Fruit fly (Drosophila melanogaster): ENCODE measurements around the gene CG8032.

The CG8032 gene

DNA sequence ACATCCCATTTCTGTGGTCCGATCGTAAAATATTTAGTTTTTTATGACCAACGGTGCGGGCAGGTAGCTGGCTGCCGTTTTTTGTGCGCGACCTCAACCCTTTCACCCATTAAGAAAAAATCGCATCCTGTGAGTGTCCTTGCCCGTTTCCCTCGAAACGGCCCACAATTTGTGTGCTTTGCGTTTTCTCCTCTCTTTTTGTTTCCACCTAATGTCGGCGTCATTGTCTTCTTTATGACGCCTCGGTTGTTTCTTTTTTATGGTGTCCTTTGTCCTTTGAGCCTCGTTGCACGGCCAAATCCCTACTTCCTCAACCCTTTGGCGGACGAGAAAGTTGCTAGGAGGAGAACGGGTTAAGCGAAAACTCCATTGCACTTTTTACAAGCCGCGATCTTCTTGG is 37.3 kb downstream of the CG8032 start:
- no peak for TF ChIP-seq Ets98B (GFP tag; IDR thresholded peaks at IDR 0.05)
- TF ChIP-seq Pif1A (GFP tag; optimal IDR thresholded peaks at IDR 0.05), result no peak
- TF ChIP-seq CG34367 (tag; optimal IDR thresholded peaks at IDR 0.05), result no peak
- no peak for TF ChIP-seq D1 (tag; optimal IDR thresholded peaks at IDR 0.05)
- no peak for TF ChIP-seq EcR (GFP tag; optimal IDR thresholded peaks at IDR 0.05)
- TF ChIP-seq fd96Ca (GFP tag; IDR thresholded peaks at IDR 0.05), result no peak
- TF ChIP-seq Pif1B (GFP tag; optimal IDR thresholded peaks at IDR 0.05), result no peak
- TF ChIP-seq CG17806 (tag; optimal IDR thresholded peaks at IDR 0.05), result no peak
- no peak for TF ChIP-seq CG4496 (GFP tag; IDR thresholded peaks at IDR 0.05)
- no peak for TF ChIP-seq CG9948 (tag; optimal IDR thresholded peaks at IDR 0.05)
- no peak for TF ChIP-seq CG8159 (tag; optimal IDR thresholded peaks at IDR 0.05)

DNA sequence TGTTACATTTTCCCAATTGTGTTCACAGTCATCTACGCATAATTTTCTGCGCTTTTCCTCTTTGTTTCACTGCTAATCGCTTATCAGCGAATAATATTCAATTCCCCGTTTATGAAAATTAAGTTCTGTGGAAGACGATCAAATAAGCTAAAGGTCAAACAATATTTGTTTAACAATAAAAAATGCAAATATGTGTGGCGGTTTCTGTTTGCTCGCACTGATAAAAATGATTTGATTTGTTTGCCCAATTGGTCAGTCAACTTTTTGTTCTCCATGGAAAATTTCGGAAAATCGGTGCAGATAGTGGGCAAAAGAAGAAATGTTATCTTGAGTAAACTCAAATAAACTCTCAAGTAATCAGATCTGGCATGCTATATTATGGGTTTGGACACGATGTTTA is 40.8 kb downstream of the CG8032 start:
- TF ChIP-seq Pif1B (GFP tag; optimal IDR thresholded peaks at IDR 0.05) (no peak), CG12605 (GFP tag; IDR thresholded peaks at IDR 0.05) (no peak), CG9948 (tag; optimal IDR thresholded peaks at IDR 0.05) (no peak), gl (tag; optimal IDR thresholded peaks at IDR 0.05) (no peak), Pif1A (GFP tag; optimal IDR thresholded peaks at IDR 0.05) (no peak), CG13204 (GFP tag; optimal IDR thresholded peaks at IDR 0.05) (no peak), Ets98B (GFP tag; IDR thresholded peaks at IDR 0.05) (no peak), EcR (GFP tag; optimal IDR thresholded peaks at IDR 0.05) (no peak), fd96Ca (GFP tag; IDR thresholded peaks at IDR 0.05) (no peak), CG4496 (GFP tag; IDR thresholded peaks at IDR 0.05) (no peak), rn (GFP tag; IDR thresholded peaks at IDR 0.05) (no peak), CG14655 (GFP tag; optimal IDR thresholded peaks at IDR 0.05) (no peak)

DNA sequence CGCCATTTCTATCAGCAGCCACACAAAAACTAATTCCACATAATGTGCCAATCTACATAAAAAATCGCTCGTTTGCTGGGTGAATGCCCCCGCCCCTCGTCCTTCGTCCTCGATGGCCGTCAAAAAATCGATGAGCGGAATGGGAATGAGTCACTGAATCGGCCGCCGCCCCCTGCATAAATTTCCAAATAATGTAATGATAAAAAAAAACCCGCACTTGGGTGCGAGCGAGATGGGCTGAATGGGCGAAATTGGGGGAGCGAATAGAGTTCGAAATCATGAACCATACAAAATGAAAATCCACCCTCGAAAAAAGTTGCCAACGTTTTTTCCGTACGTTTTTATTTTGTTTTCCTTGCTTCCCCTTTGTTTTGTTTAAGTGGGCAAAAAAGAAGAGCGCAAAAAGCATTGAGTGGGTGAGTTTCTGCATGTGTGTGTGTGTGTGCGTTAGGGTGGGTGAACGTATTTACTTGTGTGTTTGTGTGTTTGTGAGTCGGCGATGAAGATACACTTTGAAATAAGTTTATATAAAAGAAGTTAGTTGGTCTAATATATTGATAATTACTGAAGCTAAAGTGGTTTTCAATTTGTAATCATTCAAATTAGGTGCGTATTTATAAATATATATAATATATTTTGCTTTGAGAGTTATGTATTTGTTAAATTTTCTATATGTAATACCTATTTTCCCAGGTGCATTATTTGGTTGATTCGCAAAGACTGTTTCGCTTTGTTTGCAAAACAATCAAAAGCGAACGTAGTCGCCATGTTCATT is 41.6 kb downstream of the CG8032 start:
- TF ChIP-seq EcR (GFP tag; optimal IDR thresholded peaks at IDR 0.05) (no peak), rn (GFP tag; IDR thresholded peaks at IDR 0.05) (no peak), gl (tag; optimal IDR thresholded peaks at IDR 0.05) (peak; percentile 78), CG4496 (GFP tag; IDR thresholded peaks at IDR 0.05) (no peak), Ets98B (GFP tag; IDR thresholded peaks at IDR 0.05) (no peak), Pif1A (GFP tag; optimal IDR thresholded peaks at IDR 0.05) (peak; percentile 33), CG13204 (GFP tag; optimal IDR thresholded peaks at IDR 0.05) (peak; percentile 30), CG8159 (tag; optimal IDR thresholded peaks at IDR 0.05) (peak; percentile 53), CG9948 (tag; optimal IDR thresholded peaks at IDR 0.05) (no peak), CG14655 (GFP tag; optimal IDR thresholded peaks at IDR 0.05) (peak; percentile 38), Pif1B (GFP tag; optimal IDR thresholded peaks at IDR 0.05) (peak; percentile 13), CG12605 (GFP tag; IDR thresholded peaks at IDR 0.05) (peak; percentile 57; the same call in 1 of the 2 replicates), CG32121 (GFP tag; IDR thresholded peaks at IDR 0.05) (no peak), D1 (tag; optimal IDR thresholded peaks at IDR 0.05) (no peak), CG10348 (GFP tag; IDR thresholded peaks at IDR 0.05) (no peak), CG17806 (tag; optimal IDR thresholded peaks at IDR 0.05) (no peak), Snoo (tag; optimal IDR thresholded peaks at IDR 0.05) (no peak), CG34367 (tag; optimal IDR thresholded peaks at IDR 0.05) (peak; percentile 36), CG8301 (tag; optimal IDR thresholded peaks at IDR 0.05) (no peak), CG15710 (tag; optimal IDR thresholded peaks at IDR 0.05) (no peak), fd96Ca (GFP tag; IDR thresholded peaks at IDR 0.05) (no peak)

DNA sequence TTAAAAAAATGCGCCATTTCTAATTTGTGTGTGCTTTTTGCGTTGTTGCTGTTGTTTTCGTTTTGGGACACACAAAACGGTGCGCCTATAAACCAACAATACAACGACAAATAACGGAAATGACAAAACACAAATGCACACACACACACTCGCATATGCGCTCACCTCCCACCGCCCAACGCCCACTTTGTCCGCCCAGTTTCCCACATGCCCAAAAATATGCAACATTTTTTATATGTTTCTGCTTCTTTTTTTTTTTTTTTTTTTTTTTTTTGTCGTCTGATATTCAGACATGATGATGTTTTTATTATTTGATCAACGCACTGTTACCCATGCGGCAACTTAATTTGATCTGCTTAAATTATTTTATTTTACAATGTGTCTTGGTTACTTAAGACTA is 43.3 kb downstream of the CG8032 start:
- TF ChIP-seq CG13204 (GFP tag; optimal IDR thresholded peaks at IDR 0.05) (no peak), CG15710 (tag; optimal IDR thresholded peaks at IDR 0.05) (no peak), EcR (GFP tag; optimal IDR thresholded peaks at IDR 0.05) (no peak), CG34367 (tag; optimal IDR thresholded peaks at IDR 0.05) (no peak), rn (GFP tag; IDR thresholded peaks at IDR 0.05) (no peak), CG8159 (tag; optimal IDR thresholded peaks at IDR 0.05) (peak; percentile 12), CG17806 (tag; optimal IDR thresholded peaks at IDR 0.05) (no peak)

DNA sequence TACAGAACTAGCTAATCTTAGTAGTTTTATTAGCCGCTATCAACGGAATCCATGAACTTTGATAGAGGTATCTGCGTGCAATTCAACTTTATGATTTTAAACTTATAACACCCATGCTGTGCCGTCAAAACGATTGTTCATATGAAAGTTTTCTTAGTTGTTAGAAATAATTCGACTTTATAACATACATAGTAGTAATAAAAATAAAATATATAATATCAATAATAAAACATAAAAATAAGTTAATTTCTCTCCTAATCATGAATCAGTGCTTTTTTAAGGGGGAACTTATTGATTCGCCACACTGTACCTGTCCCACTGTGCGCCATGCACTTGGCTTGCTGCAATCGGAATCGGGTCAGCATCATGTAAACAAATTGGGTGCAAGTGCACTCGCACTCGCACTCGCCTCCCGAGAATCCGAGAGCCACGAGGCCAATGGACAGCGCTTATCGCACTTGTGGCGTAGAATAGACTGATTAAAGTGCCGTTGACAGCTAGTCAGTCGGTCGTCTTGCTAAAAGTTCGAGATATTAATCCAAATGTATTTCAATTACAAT is 48.1 kb downstream of the CG8032 start:
- no peak for TF ChIP-seq CG12605 (GFP tag; IDR thresholded peaks at IDR 0.05)
- TF ChIP-seq CG9948 (tag; optimal IDR thresholded peaks at IDR 0.05), result no peak
- no peak for TF ChIP-seq CG8301 (tag; optimal IDR thresholded peaks at IDR 0.05)
- TF ChIP-seq fd96Ca (GFP tag; IDR thresholded peaks at IDR 0.05), result peak; percentile 45; the same call in 1 of the 3 replicates
- TF ChIP-seq CG32121 (GFP tag; IDR thresholded peaks at IDR 0.05), result peak; percentile 50
- no peak for TF ChIP-seq CG10348 (GFP tag; IDR thresholded peaks at IDR 0.05)
- peak; percentile 14 for TF ChIP-seq CG8159 (tag; optimal IDR thresholded peaks at IDR 0.05)
- TF ChIP-seq CG14655 (GFP tag; optimal IDR thresholded peaks at IDR 0.05), result peak; percentile 19
- peak; percentile 95 for TF ChIP-seq EcR (GFP tag; optimal IDR thresholded peaks at IDR 0.05)
- TF ChIP-seq CG34367 (tag; optimal IDR thresholded peaks at IDR 0.05), result no peak
- no peak for TF ChIP-seq rn (GFP tag; IDR thresholded peaks at IDR 0.05)
- peak; percentile 59 for TF ChIP-seq Ets98B (GFP tag; IDR thresholded peaks at IDR 0.05)
- TF ChIP-seq gl (tag; optimal IDR thresholded peaks at IDR 0.05), result no peak
- peak; percentile 28; the same call in 1 of the 3 replicates for TF ChIP-seq CG4496 (GFP tag; IDR thresholded peaks at IDR 0.05)
- TF ChIP-seq Pif1A (GFP tag; optimal IDR thresholded peaks at IDR 0.05), result no peak

DNA sequence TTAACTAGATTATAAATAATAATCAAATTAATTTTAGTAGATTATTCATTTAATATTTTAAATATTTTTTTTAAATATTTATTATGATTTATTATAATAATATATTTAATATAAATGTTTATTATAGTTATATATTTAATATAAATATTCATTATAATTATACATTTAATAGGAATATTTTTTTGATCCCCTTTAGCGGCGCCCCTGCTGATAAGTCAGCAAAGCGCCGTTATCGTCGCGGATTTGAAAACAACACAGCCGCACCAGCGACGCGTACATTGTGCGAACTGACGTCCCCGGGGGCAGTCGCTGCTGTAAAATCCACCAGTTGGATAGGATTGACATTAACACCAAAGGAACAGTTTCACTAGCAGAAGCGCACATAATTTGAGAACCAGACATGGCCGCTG is 48.8 kb downstream of the CG8032 start, which contains the start of gene CG8112:
TSS of gene CG8112 (plus strand) at position 212 of the 410 bp plus-strand sequence.
- TF ChIP-seq CG8301 (tag; optimal IDR thresholded peaks at IDR 0.05) (no peak), Pif1B (GFP tag; optimal IDR thresholded peaks at IDR 0.05) (peak; percentile 38), EcR (GFP tag; optimal IDR thresholded peaks at IDR 0.05) (no peak), CG13204 (GFP tag; optimal IDR thresholded peaks at IDR 0.05) (no peak), Snoo (tag; optimal IDR thresholded peaks at IDR 0.05) (peak; percentile 30), CG14655 (GFP tag; optimal IDR thresholded peaks at IDR 0.05) (no peak), CG15710 (tag; optimal IDR thresholded peaks at IDR 0.05) (peak; percentile 25), CG4496 (GFP tag; IDR thresholded peaks at IDR 0.05) (peak; percentile 12; the same call in 1 of the 3 replicates), CG12605 (GFP tag; IDR thresholded peaks at IDR 0.05) (0 out of 2 replicates have a peak, but pooled peaks have one; percentile 9), CG8159 (tag; optimal IDR thresholded peaks at IDR 0.05) (peak; percentile 23), Ets98B (GFP tag; IDR thresholded peaks at IDR 0.05) (peak; percentile 20; the same call in 1 of the 2 replicates), CG17806 (tag; optimal IDR thresholded peaks at IDR 0.05) (peak; percentile 5)
